Fruit fly (Drosophila melanogaster): ENCODE results near the gene snsl.
A peak's percentile ranks its signal among the peaks of the same experiment; 100 is the strongest.

Gene snsl

DNA sequence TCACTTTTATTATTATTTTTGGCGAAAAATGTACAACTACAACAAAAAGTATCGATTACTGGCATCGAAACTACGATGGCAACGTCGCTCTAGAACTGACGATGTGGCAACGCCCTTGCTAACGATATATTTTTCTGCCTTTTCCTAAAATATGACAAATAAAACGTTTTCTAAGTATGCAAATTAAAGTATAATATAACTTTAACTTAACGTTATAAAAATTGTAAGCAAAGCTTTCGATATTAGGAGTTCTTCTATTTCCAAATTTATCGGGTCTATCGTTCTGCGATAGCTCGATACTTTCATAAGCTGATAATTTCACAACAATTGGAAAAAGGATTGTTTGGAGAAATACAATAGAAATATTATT, 23.6 kb downstream of the snsl start, which contains the start of the genes Cf2 and CG3008 (continued):
- TF ChIP-seq CG6654 (GFP tag; optimal IDR thresholded peaks at IDR 0.05) (no peak), CG2889 (GFP tag; IDR thresholded peaks at IDR 0.05) (no peak), sens-2 (GFP tag; IDR thresholded peaks at IDR 0.05) (no peak), CG8944 (GFP tag; optimal IDR thresholded peaks at IDR 0.05) (no peak), CG15269 (tag; optimal IDR thresholded peaks at IDR 0.05) (no peak), CG6791 (GFP tag; IDR thresholded peaks at IDR 0.05; ENCODE audit: partially characterized antibody) (peak; percentile 77), lola (GFP tag; optimal IDR thresholded peaks at IDR 0.05) (no peak), onecut (GFP tag; IDR thresholded peaks at IDR 0.05) (no peak), CG33557 (GFP tag; optimal IDR thresholded peaks at IDR 0.05) (no peak), Ssrp (tag; optimal IDR thresholded peaks at IDR 0.05) (no peak), CG8924 (tag; optimal IDR thresholded peaks at IDR 0.05) (peak; percentile 64), bigmax (GFP tag; optimal IDR thresholded peaks at IDR 0.05) (no peak), pita (GFP tag; optimal IDR thresholded peaks at IDR 0.05) (no peak), CoRest (tag; optimal IDR thresholded peaks at IDR 0.05) (no peak), HLHmδ (GFP tag; optimal IDR thresholded peaks at IDR 0.05) (no peak), Bgb (GFP tag; IDR thresholded peaks at IDR 0.05; ENCODE audit: partially characterized antibody) (peak; percentile 87), h (optimal IDR thresholded peaks at IDR 0.05) (no peak), CG16813 (GFP tag; IDR thresholded peaks at IDR 0.05; ENCODE audit: partially characterized antibody) (peak; percentile 89), sr (GFP tag; IDR thresholded peaks at IDR 0.05) (no peak), CG15514 (GFP tag; optimal IDR thresholded peaks at IDR 0.05) (no peak), MTF-1 (GFP tag; optimal IDR thresholded peaks at IDR 0.05; ENCODE audit: borderline replicate concordance) (no peak), gcm2 (GFP tag; optimal IDR thresholded peaks at IDR 0.05) (no peak), CG3407 (GFP tag; optimal IDR thresholded peaks at IDR 0.05) (no peak), Dref (GFP tag; IDR thresholded peaks at IDR 0.05) (peak; percentile 83), CG15073 (GFP tag; optimal IDR thresholded peaks at IDR 0.05) (no peak), CG30403 (GFP tag; optimal IDR thresholded peaks at IDR 0.05) (peak; percentile 19), sd (tag; optimal IDR thresholded peaks at IDR 0.05) (no peak), CG13624 (GFP tag; optimal IDR thresholded peaks at IDR 0.05) (no peak), hbn (GFP tag; IDR thresholded peaks at IDR 0.05; ENCODE audit: partially characterized antibody) (peak; percentile 60; the same call in 1 of the 2 replicates), hb (GFP tag; IDR thresholded peaks at IDR 0.05; ENCODE audit: partially characterized antibody) (peak; percentile 88), CG42726 (GFP tag; IDR thresholded peaks at IDR 0.05; ENCODE audit: partially characterized antibody) (peak; percentile 42; the same call in 1 of the 2 replicates), CG13296 (GFP tag; optimal IDR thresholded peaks at IDR 0.05) (no peak), Meics (GFP tag; optimal IDR thresholded peaks at IDR 0.05) (no peak), scrt (GFP tag; optimal IDR thresholded peaks at IDR 0.05) (no peak), sim (GFP tag; IDR thresholded peaks at IDR 0.05) (no peak), Dll (GFP tag; IDR thresholded peaks at IDR 0.05; ENCODE audit: partially characterized antibody) (peak; percentile 90), mam (GFP tag; optimal IDR thresholded peaks at IDR 0.05) (no peak), trem (tag; optimal IDR thresholded peaks at IDR 0.05) (peak; percentile 78), chn (GFP tag; optimal IDR thresholded peaks at IDR 0.05) (no peak), CG7928 (GFP tag; optimal IDR thresholded peaks at IDR 0.05) (no peak), Awh (GFP tag; IDR thresholded peaks at IDR 0.05) (no peak), CG17186 (GFP tag; optimal IDR thresholded peaks at IDR 0.05) (no peak), Atf-2 (GFP tag; optimal IDR thresholded peaks at IDR 0.05) (no peak), org-1 (GFP tag; optimal IDR thresholded peaks at IDR 0.05) (no peak), E2f1 (GFP tag; IDR thresholded peaks at IDR 0.05) (no peak), pan (optimal IDR thresholded peaks at IDR 0.05) (no peak), pan (GFP tag; optimal IDR thresholded peaks at IDR 0.05 in 1 of 2, IDR thresholded peaks at IDR 0.05 in 1 of 2) (no peak), vvl (GFP tag; IDR thresholded peaks at IDR 0.05) (no peak), phol (tag; optimal IDR thresholded peaks at IDR 0.05) (peak; percentile 50), ssp (GFP tag; IDR thresholded peaks at IDR 0.05) (no peak), sens (GFP tag) (peak; percentile 87)

All from whole organism, embryonic.